Fruit fly (Drosophila melanogaster) whole organism, embryonic: ENCODE results near the gene CG12951.
A peak's percentile ranks its signal among the peaks of the same experiment; 100 is the strongest.

Experiments used
- Asciz ChIP-seq: fragments of 200-800 bp; sonication (Bioruptor generic); optimal IDR thresholded peaks from 2 replicates; lab custom pipeline; 2017; ENCODE audit warnings: missing biosample characterization, mild to moderate bottlenecking, missing genetic modification characterization, missing genetic modification reagents
- CG10321 ChIP-seq: fragments of 200-800 bp; sonication (Bioruptor generic); IDR thresholded peaks from 2 replicates; pipeline ENCODE4 v1.3.6; 2022; ENCODE audit warnings: missing biosample characterization, missing genetic modification characterization
- CG10979 ChIP-seq: fragments of 200-800 bp; sonication (Bioruptor generic); optimal IDR thresholded peaks from 2 replicates; lab custom pipeline; 2018; ENCODE audit warnings: missing biosample characterization, mild to moderate bottlenecking, missing genetic modification characterization, moderate library complexity
- CG11247 ChIP-seq: fragments of 200-800 bp; sonication (Bioruptor generic); IDR thresholded peaks from 2 replicates; pipeline ENCODE4 v1.3.6; 2022; ENCODE audit warnings: missing biosample characterization, missing genetic modification characterization
- CG13296 ChIP-seq: fragments of 200-800 bp; sonication (Bioruptor generic); optimal IDR thresholded peaks from 3 replicates; lab custom pipeline; 2018; ENCODE audit warnings: missing biosample characterization, mild to moderate bottlenecking, missing genetic modification characterization
- CG14965 ChIP-seq: fragments of 200-800 bp; sonication (Bioruptor generic); optimal IDR thresholded peaks from 2 replicates; lab custom pipeline; 2016; ENCODE audit warnings: missing biosample characterization, missing genetic modification characterization, borderline replicate concordance
- CG15514 ChIP-seq: fragments of 200-800 bp; sonication (Bioruptor generic); optimal IDR thresholded peaks from 3 replicates; lab custom pipeline; 2017; ENCODE audit warnings: missing biosample characterization, missing genetic modification characterization, mild to moderate bottlenecking, moderate library complexity, missing genetic modification reagents
- CG18262 ChIP-seq: fragments of 200-800 bp; optimal IDR thresholded peaks from 3 replicates; lab custom pipeline; 2019; ENCODE audit warnings: missing biosample characterization, mild to moderate bottlenecking, missing genetic modification characterization, moderate library complexity
- CG18764 ChIP-seq: fragments of 200-800 bp; sonication (Bioruptor generic); optimal IDR thresholded peaks from 3 replicates; lab custom pipeline; 2016; ENCODE audit warnings: missing biosample characterization, missing genetic modification characterization
- CG32532 ChIP-seq: fragments of 200-800 bp; sonication (Bioruptor generic); IDR thresholded peaks from 2 replicates; pipeline ENCODE4 v1.3.6; 2022; ENCODE audit warnings: missing biosample characterization, missing genetic modification characterization
- CG3407 ChIP-seq: fragments of 200-800 bp; sonication (Bioruptor generic); optimal IDR thresholded peaks from 2 replicates; lab custom pipeline; 2018; ENCODE audit warnings: missing biosample characterization, mild to moderate bottlenecking, missing genetic modification characterization
- CG4360 ChIP-seq: fragments of 200-800 bp; sonication (Bioruptor generic); IDR thresholded peaks from 2 replicates; pipeline ENCODE4 v1.3.6; 2022; ENCODE audit warnings: missing biosample characterization, missing genetic modification characterization
- CG6175 ChIP-seq: fragments of 200-800 bp; sonication (Bioruptor generic); IDR thresholded peaks from 3 replicates; pipeline ENCODE4 v1.3.6; 2022; ENCODE audit warnings: missing biosample characterization, missing genetic modification characterization
- CG6272 ChIP-seq: fragments of 200-800 bp; sonication (Bioruptor generic); IDR thresholded peaks from 2 replicates; pipeline ENCODE4 v1.3.6; 2022; ENCODE audit warnings: missing biosample characterization, missing genetic modification characterization
- CG6683 ChIP-seq: fragments of 200-800 bp; sonication (Bioruptor generic); optimal IDR thresholded peaks from 2 replicates; lab custom pipeline; 2017; ENCODE audit warnings: missing biosample characterization, mild to moderate bottlenecking, missing genetic modification characterization, missing genetic modification reagents
- CG6791 ChIP-seq: fragments of 200-800 bp; sonication (Bioruptor generic); IDR thresholded peaks from 3 replicates; pipeline ENCODE4 v1.3.6; 2022; ENCODE audit warnings: missing biosample characterization, missing genetic modification characterization; ENCODE audit not compliant: partially characterized antibody
- CG7745 ChIP-seq: fragments of 200-800 bp; sonication (Bioruptor generic); optimal IDR thresholded peaks from 2 replicates; lab custom pipeline; 2018; ENCODE audit warnings: missing biosample characterization, mild to moderate bottlenecking, missing genetic modification characterization, moderate library complexity
- CG9932 ChIP-seq: fragments of 200-800 bp; sonication (Bioruptor generic); IDR thresholded peaks from 2 replicates; pipeline ENCODE4 v1.3.6; 2022; ENCODE audit warnings: missing biosample characterization, missing genetic modification characterization
- Drgx ChIP-seq: fragments of 200-800 bp; sonication (Bioruptor generic); IDR thresholded peaks from 2 replicates; pipeline ENCODE4 v1.3.6; 2022; ENCODE audit warnings: missing biosample characterization, missing genetic modification characterization
- HmgD ChIP-seq: fragments of 200-800 bp; sonication (Bioruptor generic); optimal IDR thresholded peaks from 3 replicates; lab custom pipeline; 2016; ENCODE audit warnings: missing biosample characterization, missing genetic modification characterization
- Hsf ChIP-seq: fragments of 200-800 bp; sonication (Bioruptor generic); optimal IDR thresholded peaks from 3 replicates; lab custom pipeline; 2016; ENCODE audit warnings: missing biosample characterization, missing genetic modification characterization
- Med ChIP-seq: fragments of 200-800 bp; sonication (Bioruptor generic); peaks from one replicate; lab custom pipeline; 2016; ENCODE audit warnings: missing biosample characterization, missing genetic modification characterization, mild to moderate bottlenecking, inconsistent platforms, moderate library complexity
- Mrtf ChIP-seq: fragments of 200-800 bp; sonication (Bioruptor generic); IDR thresholded peaks from 3 replicates; pipeline ENCODE4 v1.3.6; 2022; ENCODE audit warnings: missing biosample characterization, missing genetic modification characterization
- Neu2 ChIP-seq: fragments of 200-800 bp; sonication (Bioruptor generic); optimal IDR thresholded peaks from 3 replicates; lab custom pipeline; 2016; ENCODE audit warnings: missing biosample characterization, missing genetic modification characterization, borderline replicate concordance
- PHDP ChIP-seq: fragments of 200-800 bp; sonication (Bioruptor generic); optimal IDR thresholded peaks from 3 replicates; lab custom pipeline; 2018; ENCODE audit warnings: missing biosample characterization, mild to moderate bottlenecking, missing genetic modification characterization, moderate library complexity
- Ravus ChIP-seq: fragments of 200-800 bp; sonication (Bioruptor generic); IDR thresholded peaks from 2 replicates; pipeline ENCODE4 v1.3.6; 2022; ENCODE audit warnings: missing biosample characterization, missing genetic modification characterization
- Rfx ChIP-seq: fragments of 200-800 bp; sonication (Bioruptor generic); IDR thresholded peaks from 2 replicates; pipeline ENCODE4 v1.3.6; 2022; ENCODE audit warnings: missing biosample characterization, missing genetic modification characterization
- Sry-δ ChIP-seq: fragments of 200-800 bp; sonication (Bioruptor generic); optimal IDR thresholded peaks from 2 replicates; lab custom pipeline; 2016; ENCODE audit warnings: missing biosample characterization, missing genetic modification characterization
- abd-A ChIP-seq: fragments of 200-800 bp; sonication (Bioruptor generic); optimal IDR thresholded peaks from 3 replicates; lab custom pipeline; 2019; ENCODE audit warnings: missing biosample characterization, mild to moderate bottlenecking, missing genetic modification characterization, moderate library complexity
- al ChIP-seq: fragments of 200-800 bp; sonication (Bioruptor generic); IDR thresholded peaks from 2 replicates; pipeline ENCODE4 v1.3.6; 2022; ENCODE audit warnings: missing biosample characterization, missing genetic modification characterization
- chinmo ChIP-seq: fragments of 200-800 bp; sonication (Bioruptor generic); IDR thresholded peaks from 4 replicates; pipeline ENCODE4 v1.3.6; 2022; ENCODE audit warnings: missing biosample characterization, missing genetic modification characterization; ENCODE audit not compliant: partially characterized antibody
- ci ChIP-seq: fragments of 200-800 bp; sonication (Bioruptor generic); IDR thresholded peaks from 3 replicates; pipeline ENCODE4 v1.3.6; 2022; ENCODE audit warnings: missing biosample characterization, missing genetic modification characterization
- croc ChIP-seq: fragments of 200-800 bp; sonication (Bioruptor generic); conservative IDR thresholded peaks from 3 replicates; pipeline ENCODE4 v1.3.6; 2022; ENCODE audit warnings: missing biosample characterization, missing genetic modification characterization
- dan ChIP-seq: fragments of 200-800 bp; sonication (Bioruptor generic); IDR thresholded peaks from 2 replicates; pipeline ENCODE4 v1.3.6; 2022; ENCODE audit warnings: missing biosample characterization, missing genetic modification characterization
- gsb ChIP-seq: fragments of 200-800 bp; sonication (Bioruptor generic); IDR thresholded peaks from 2 replicates; pipeline ENCODE4 v1.3.6; 2022; ENCODE audit warnings: missing biosample characterization, missing genetic modification characterization
- gt ChIP-seq: fragments of 200-800 bp; sonication (Bioruptor generic); IDR thresholded peaks from 2 replicates; pipeline ENCODE4 v1.3.6; 2022; ENCODE audit warnings: missing biosample characterization, missing genetic modification characterization
- ken ChIP-seq: fragments of 200-800 bp; sonication (Bioruptor generic); IDR thresholded peaks from 3 replicates; pipeline ENCODE4 v1.3.6; 2022; ENCODE audit warnings: missing biosample characterization, missing genetic modification characterization
- nerfin-2 ChIP-seq: fragments of 200-800 bp; sonication (Bioruptor generic); IDR thresholded peaks from 2 replicates; pipeline ENCODE4 v1.3.6; 2022; ENCODE audit warnings: missing biosample characterization, missing genetic modification characterization; ENCODE audit not compliant: partially characterized antibody
- prd ChIP-seq, 3 experiments: fragments of >200 bp in 2 of 3; fragments of 200-800 bp in 1 of 3; sonication (Bioruptor generic) in 1 of 3; optimal IDR thresholded peaks in 2 of 3; IDR thresholded peaks in 1 of 3; 2 replicates in 2 of 3; 3 replicates in 1 of 3; pipeline versions ENCODE4 v1.3.6 to Lab custom; 2017 to 2022; ENCODE audit warnings: missing biosample characterization in 1 of 3, missing genetic modification characterization in 1 of 3
- salm ChIP-seq: fragments of 200-800 bp; sonication (Bioruptor generic); optimal IDR thresholded peaks from 2 replicates; lab custom pipeline; 2018; ENCODE audit warnings: missing biosample characterization, mild to moderate bottlenecking, missing genetic modification characterization
- sd ChIP-seq: fragments of 200-800 bp; sonication (Bioruptor generic); optimal IDR thresholded peaks from 3 replicates; lab custom pipeline; 2018; ENCODE audit warnings: missing biosample characterization, mild to moderate bottlenecking, missing genetic modification characterization, moderate library complexity
- shn ChIP-seq: fragments of 200-800 bp; sonication (Bioruptor generic); optimal IDR thresholded peaks from 3 replicates; lab custom pipeline; 2016; ENCODE audit warnings: missing biosample characterization, missing genetic modification characterization
- slbo ChIP-seq: fragments of 200-800 bp; sonication (Bioruptor generic); IDR thresholded peaks from 2 replicates; pipeline ENCODE4 v1.3.6; 2022; ENCODE audit warnings: missing biosample characterization, missing genetic modification characterization
- slp2 ChIP-seq: fragments of 200-800 bp; sonication (Bioruptor generic); optimal IDR thresholded peaks from 2 replicates; lab custom pipeline; 2016; ENCODE audit warnings: missing biosample characterization, missing genetic modification characterization
- sna ChIP-seq: fragments of 200-800 bp; sonication (Bioruptor generic); IDR thresholded peaks from 2 replicates; pipeline ENCODE4 v1.3.6; 2022; ENCODE audit warnings: missing biosample characterization, missing genetic modification characterization; ENCODE audit not compliant: partially characterized antibody
- sob ChIP-seq: fragments of 200-800 bp; sonication (Bioruptor generic); IDR thresholded peaks from 2 replicates; pipeline ENCODE4 v1.3.6; 2022; ENCODE audit warnings: missing biosample characterization, missing genetic modification characterization
- ssp ChIP-seq: fragments of 200-800 bp; sonication (Bioruptor generic); IDR thresholded peaks from 2 replicates; pipeline ENCODE4 v1.3.6; 2022; ENCODE audit warnings: missing biosample characterization, missing genetic modification characterization
- sug ChIP-seq: fragments of 200-800 bp; optimal IDR thresholded peaks from 2 replicates; lab custom pipeline; 2019; ENCODE audit warnings: missing biosample characterization, mild to moderate bottlenecking, missing genetic modification characterization, moderate library complexity
- tin ChIP-seq: fragments of 200-800 bp; sonication (Bioruptor generic); optimal IDR thresholded peaks from 3 replicates; lab custom pipeline; 2016; ENCODE audit warnings: missing biosample characterization, missing genetic modification characterization
- twi ChIP-seq: fragments of 200-800 bp; optimal IDR thresholded peaks from 2 replicates; lab custom pipeline; 2019; ENCODE audit warnings: missing biosample characterization, mild to moderate bottlenecking, missing genetic modification characterization, moderate library complexity
- vfl ChIP-seq: fragments of 200-800 bp; sonication (Bioruptor generic); optimal IDR thresholded peaks from 2 replicates; lab custom pipeline; 2016; ENCODE audit warnings: missing biosample characterization, missing genetic modification characterization

CG12951 gene

DNA sequence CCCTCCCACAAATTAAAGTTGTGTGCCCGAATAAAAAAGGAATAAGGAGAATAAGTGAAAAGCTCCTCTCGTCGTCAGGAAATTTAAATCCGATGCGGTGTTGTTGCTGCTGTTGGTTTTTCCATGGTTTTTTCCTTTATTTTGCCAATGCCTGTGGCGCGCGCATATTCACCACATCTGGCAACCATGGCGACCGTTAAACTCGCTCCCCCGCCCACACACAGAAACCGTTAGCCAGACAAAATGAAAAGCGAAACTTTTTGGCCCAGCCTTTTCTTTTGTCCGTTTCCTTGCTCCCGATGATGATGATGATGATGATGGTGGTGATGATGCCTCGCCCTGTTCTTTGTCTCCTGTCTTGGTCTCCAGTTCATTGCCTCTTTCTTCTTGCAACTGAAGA is 15.8 kb upstream of the CG12951 start:
- TF ChIP-seq Asciz (GFP tag; lab: Kevin White, UChicago) (no peak), Mrtf (no peak), gsb (no peak), al (GFP tag; lab: Robert Waterston, UW) (no peak), dan (no peak), ssp (GFP tag; lab: Robert Waterston, UW) (no peak), CG11247 (GFP tag; lab: Robert Waterston, UW) (no peak), vfl (GFP tag; lab: Kevin White, UChicago) (no peak), CG10979 (tag; lab: Kevin White, UChicago) (no peak), gt (GFP tag; lab: Robert Waterston, UW) (no peak), ci (GFP tag; lab: Robert Waterston, UW) (peak; percentile 20; the same call in 1 of the 3 replicates), slp2 (GFP tag; lab: Kevin White, UChicago) (no peak), chinmo (0 out of 4 replicates have a peak, but pooled peaks have one; percentile 34), sug (tag; lab: Kevin White, UChicago) (no peak), CG13296 (GFP tag; lab: Kevin White, UChicago) (no peak), croc (GFP tag; lab: Robert Waterston, UW) (no peak), CG6175 (no peak), Ravus (no peak), Sry-δ (GFP tag; lab: Kevin White, UChicago) (no peak), salm (tag; lab: Kevin White, UChicago) (no peak), CG6683 (GFP tag; lab: Kevin White, UChicago) (no peak), PHDP (tag; lab: Kevin White, UChicago) (no peak), slbo (GFP tag; lab: Robert Waterston, UW) (no peak), Neu2 (GFP tag; lab: Kevin White, UChicago) (no peak), sd (tag; lab: Kevin White, UChicago) (no peak), CG6791 (GFP tag; lab: Robert Waterston, UW) (no peak), abd-A (tag; lab: Kevin White, UChicago) (peak; percentile 28), CG10321 (GFP tag; lab: Robert Waterston, UW) (no peak), Med (peak; percentile 41), Drgx (GFP tag; lab: Robert Waterston, UW) (peak; percentile 30; the same call in 1 of the 2 replicates), shn (GFP tag; lab: Kevin White, UChicago) (no peak), Hsf (GFP tag; lab: Kevin White, UChicago) (no peak), CG14965 (GFP tag; lab: Kevin White, UChicago) (no peak), CG7745 (tag; lab: Kevin White, UChicago) (no peak), nerfin-2 (GFP tag; lab: Robert Waterston, UW) (no peak), HmgD (no peak), CG4360 (GFP tag; lab: Robert Waterston, UW) (peak; percentile 22; the same call in 1 of the 2 replicates), prd (optimal IDR thresholded peaks at IDR 0.05; lab: Kevin White, UChicago) (no peak), prd (GFP tag; IDR thresholded peaks at IDR 0.05; lab: Robert Waterston, UW) (no peak), tin (GFP tag; lab: Kevin White, UChicago) (no peak), CG18764 (GFP tag; lab: Kevin White, UChicago) (no peak), CG32532 (no peak), Rfx (GFP tag; lab: Robert Waterston, UW) (peak; percentile 16; the same call in 1 of the 2 replicates), ken (GFP tag; lab: Robert Waterston, UW) (no peak), twi (tag; lab: Kevin White, UChicago) (peak; percentile 89), sob (GFP tag; lab: Robert Waterston, UW) (no peak), CG6272 (GFP tag; lab: Robert Waterston, UW) (no peak), sna (GFP tag; lab: Robert Waterston, UW) (no peak), CG3407 (no peak), CG15514 (GFP tag; lab: Kevin White, UChicago) (no peak), CG18262 (tag; lab: Kevin White, UChicago) (no peak), CG9932 (0 out of 2 replicates have a peak, but pooled peaks have one; percentile 7)
